Worm (Caenorhabditis elegans): ENCODE results near the gene F45H10.5.

The F45H10.5 gene

DNA sequence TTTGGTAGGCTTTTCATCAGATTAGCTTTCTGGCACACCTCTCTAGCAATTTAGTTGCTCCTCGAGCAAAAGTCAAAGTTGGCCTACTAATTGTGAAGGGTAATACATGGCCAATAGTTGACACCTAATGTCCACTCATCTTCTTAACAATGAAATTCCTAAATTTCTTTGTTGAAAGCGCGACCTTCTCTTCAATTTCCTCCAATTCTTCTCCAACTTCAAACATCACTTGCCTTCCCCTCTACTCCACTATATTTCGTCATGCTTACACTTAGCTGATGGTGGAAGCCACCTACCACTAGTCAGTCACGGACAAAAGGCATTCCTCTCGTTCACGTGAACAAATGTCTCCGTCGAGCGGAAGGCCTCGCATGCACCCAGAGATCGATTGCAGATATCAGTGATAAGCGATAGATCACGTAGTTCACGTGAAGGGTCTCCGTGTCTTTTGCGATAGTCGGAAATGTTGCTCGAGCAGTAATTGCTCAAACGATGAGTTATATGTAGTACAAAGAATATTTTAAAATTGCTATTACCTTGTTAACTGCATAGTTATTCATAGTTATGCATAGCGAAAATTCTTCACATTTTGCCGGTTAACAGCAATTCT, 32.5 kb upstream of the F45H10.5 start, which contains the start of gene E01G4.3 (continued):
- TF ChIP-seq F57C9.4 (tag; optimal IDR thresholded peaks at IDR 0.05) (no peak), ccch-3 (GFP tag; optimal IDR thresholded peaks at IDR 0.05) (no peak), ceh-91 (GFP tag; IDR thresholded peaks at IDR 0.05) (no peak), Y56A3A.18 (GFP tag; IDR thresholded peaks at IDR 0.05) (0 out of 2 replicates have a peak, but pooled peaks have one; percentile 35), snpc-1.1 (tag; optimal IDR thresholded peaks at IDR 0.05; ENCODE audit: insufficient read depth) (no peak), mel-28 (tag; optimal IDR thresholded peaks at IDR 0.05; ENCODE audit: borderline replicate concordance) (no peak), B0261.1 (tag; optimal IDR thresholded peaks at IDR 0.05) (no peak), egrh-3 (GFP tag; IDR thresholded peaks at IDR 0.05) (no peak), athp-1 (tag; optimal IDR thresholded peaks at IDR 0.05) (no peak), snpc-4 (GFP tag; optimal IDR thresholded peaks at IDR 0.05) (no peak), snpc-4 (tag; optimal IDR thresholded peaks at IDR 0.05) (peak in 1 of 4 experiments; percentile 3), die-1 (tag; optimal IDR thresholded peaks at IDR 0.05) (no peak), lin-40 (tag; optimal IDR thresholded peaks at IDR 0.05) (peak; percentile 66), dox-1 (GFP tag; IDR thresholded peaks at IDR 0.05) (no peak), B0019.2 (GFP tag; conservative IDR thresholded peaks at IDR 0.05) (no peak), him-1 (tag; optimal IDR thresholded peaks at IDR 0.05) (no peak), ztf-26 (tag; optimal IDR thresholded peaks at IDR 0.05) (peak; percentile 56), let-526 (GFP tag; IDR thresholded peaks at IDR 0.05) (no peak), K11D2.4 (GFP tag; IDR thresholded peaks at IDR 0.05) (no peak), tbp1 (GFP tag; optimal IDR thresholded peaks at IDR 0.05) (peak; percentile 8), hsf-1 (GFP tag; IDR thresholded peaks at IDR 0.05) (no peak), pbrm-1 (GFP tag; IDR thresholded peaks at IDR 0.05) (no peak), Y53F4B.3 (GFP tag; IDR thresholded peaks at IDR 0.05) (no peak), ZK185.1 (tag; optimal IDR thresholded peaks at IDR 0.05; ENCODE audit: poor library complexity, severe bottlenecking) (no peak), K12H6.12 (tag; optimal IDR thresholded peaks at IDR 0.05) (no peak), lin-35 (GFP tag; optimal IDR thresholded peaks at IDR 0.05) (no peak), nhr-80 (tag; optimal IDR thresholded peaks at IDR 0.05) (peak; percentile 59), egl-44 (GFP tag; IDR thresholded peaks at IDR 0.05) (0 out of 2 replicates have a peak, but pooled peaks have one; percentile 11), hrde-1 (tag; optimal IDR thresholded peaks at IDR 0.05; ENCODE audit: borderline replicate concordance) (no peak), lin-54 (GFP tag; optimal IDR thresholded peaks at IDR 0.05) (no peak), cebp-2 (GFP tag; IDR thresholded peaks at IDR 0.05) (no peak), somi-1 (GFP tag; optimal IDR thresholded peaks at IDR 0.05) (peak; percentile 45), F10E7.11 (tag; optimal IDR thresholded peaks at IDR 0.05) (no peak), nfya-1 (tag; optimal IDR thresholded peaks at IDR 0.05; ENCODE audit: borderline replicate concordance, insufficient read depth) (no peak)

DNA sequence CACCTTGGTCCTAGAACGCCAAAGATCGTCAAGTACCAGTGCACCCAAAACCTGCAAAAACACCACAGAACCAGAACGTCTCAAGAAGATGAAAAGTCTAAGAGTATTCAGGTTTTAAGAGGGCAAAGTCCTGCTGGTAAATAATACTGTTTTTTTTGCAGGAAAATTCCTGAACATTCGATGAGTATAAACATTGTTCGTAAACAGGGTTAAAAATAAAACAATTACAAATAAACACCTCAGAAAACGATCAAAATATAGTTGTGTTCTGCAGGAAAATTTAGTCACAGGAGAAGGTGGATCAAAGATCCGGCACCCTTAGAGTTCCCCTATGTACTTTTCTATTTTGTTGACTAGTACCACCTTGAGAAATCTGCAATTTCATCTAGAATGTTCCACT, 31.0 kb upstream of the F45H10.5 start:
- no peak for TF ChIP-seq lin-35 (GFP tag; optimal IDR thresholded peaks at IDR 0.05)
- no peak for TF ChIP-seq attf-6 (GFP tag; IDR thresholded peaks at IDR 0.05)
- TF ChIP-seq ztf-3 (GFP tag; optimal IDR thresholded peaks at IDR 0.05), result no peak
- no peak for TF ChIP-seq dpl-1 (GFP tag; optimal IDR thresholded peaks at IDR 0.05)
- TF ChIP-seq D2030.7 (GFP tag; IDR thresholded peaks at IDR 0.05), result no peak
- TF ChIP-seq hlh-26 (GFP tag; conservative IDR thresholded peaks at IDR 0.05), result no peak
